Fruit fly (Drosophila melanogaster) Kc167 (cell line): ENCODE measurements around the gene tal-1A.

Experiments used
- Myc ChIP-seq: fragments of >200 bp; optimal IDR thresholded peaks from 2 replicates; lab custom pipeline; 2017; ENCODE audit warnings: missing external identifiers
- Sin3A ChIP-seq: fragments of >200 bp; optimal IDR thresholded peaks from 2 replicates; lab custom pipeline; 2018; ENCODE audit warnings: missing external identifiers
- h ChIP-seq: fragments of >200 bp; optimal IDR thresholded peaks from 3 replicates; lab custom pipeline; 2018; ENCODE audit warnings: missing external identifiers
- psq ChIP-seq: fragments of >200 bp; optimal IDR thresholded peaks from 2 replicates; lab custom pipeline; 2017; ENCODE audit warnings: missing external identifiers

DNA sequence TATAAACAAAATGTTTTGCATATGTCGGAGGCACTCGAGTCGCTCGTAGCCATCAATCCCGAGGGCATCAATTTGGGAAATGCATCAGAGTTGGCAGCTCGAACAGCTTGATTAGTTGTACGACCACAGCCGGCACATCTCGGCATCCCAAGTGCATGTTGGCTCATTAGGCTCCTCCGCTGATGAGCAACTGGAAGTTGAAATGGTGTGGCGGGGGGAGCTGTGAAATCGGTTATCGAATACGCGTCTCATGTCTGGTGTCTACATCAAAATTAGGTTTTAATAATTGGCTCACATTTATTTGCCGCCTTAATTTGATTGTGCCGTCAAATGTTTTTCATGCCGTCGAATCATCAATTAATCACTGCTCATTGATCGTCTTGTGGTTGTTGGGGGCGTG is 46.3 kb downstream of the tal-1A start:
- TF ChIP-seq psq (lab: Kevin White, UChicago) (no peak), Sin3A (lab: Kevin White, UChicago) (no peak), Myc (lab: Kevin White, UChicago) (no peak), h (no peak)
